Worm (Caenorhabditis elegans): ENCODE measurements around the gene M163.9.

M163.9 gene

ce11 chrX:14469284-14469683 is at the start of gene M163.9:
M163.9 (plus strand) TSS chrX:14469584.
- TF ChIP-seq lin-54 (GFP tag; optimal IDR thresholded peaks at IDR 0.05) (no peak), F52B5.7 (tag; optimal IDR thresholded peaks at IDR 0.05) (no peak), somi-1 (GFP tag; optimal IDR thresholded peaks at IDR 0.05) (no peak), ceh-58 (GFP tag; IDR thresholded peaks at IDR 0.05) (no peak), dpl-1 (GFP tag; optimal IDR thresholded peaks at IDR 0.05) (no peak), D2030.7 (GFP tag; IDR thresholded peaks at IDR 0.05) (no peak), ama-1 (optimal IDR thresholded peaks at IDR 0.05) (no peak), ama-1 (GFP tag; optimal IDR thresholded peaks at IDR 0.05) (no peak), let-607 (tag; optimal IDR thresholded peaks at IDR 0.05) (no peak), repo-1 (tag; optimal IDR thresholded peaks at IDR 0.05) (no peak), nhr-90 (tag; optimal IDR thresholded peaks at IDR 0.05) (no peak), K12H6.12 (tag; optimal IDR thresholded peaks at IDR 0.05) (no peak), athp-1 (tag; optimal IDR thresholded peaks at IDR 0.05) (no peak), ztf-3 (GFP tag; optimal IDR thresholded peaks at IDR 0.05) (no peak)

ce11 chrX:14421529-14421982 is 47.8 kb upstream of the M163.9 start, which contains the start of gene F23D12.2:
F23D12.2 (minus strand) TSS chrX:14421579.
- TF ChIP-seq aptf-2 (GFP tag; conservative IDR thresholded peaks at IDR 0.05) (no peak), atf-7 (tag; optimal IDR thresholded peaks at IDR 0.05) (no peak), efl-1 (GFP tag; optimal IDR thresholded peaks at IDR 0.05) (peak; percentile 53), madf-8 (GFP tag; conservative IDR thresholded peaks at IDR 0.05) (no peak)

DNA sequence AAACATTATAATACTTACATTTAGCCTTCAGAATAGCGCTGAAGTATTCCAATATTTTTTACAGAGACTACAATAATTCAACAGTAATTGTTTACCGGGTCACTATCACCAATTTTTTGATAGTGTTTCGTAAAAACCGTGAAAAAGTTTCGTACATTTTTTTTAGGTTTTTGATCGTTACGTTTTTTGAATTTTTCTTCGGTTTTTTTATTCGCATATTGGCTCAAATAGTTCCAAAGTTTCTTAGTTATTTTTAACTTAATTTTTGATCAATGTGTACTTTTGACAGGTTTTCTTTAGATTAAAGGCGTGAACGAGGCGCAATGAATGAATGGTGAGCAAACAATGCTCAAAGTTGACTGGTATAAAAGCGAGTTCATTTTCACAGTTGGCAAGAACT is 46.3 kb upstream of the M163.9 start, which contains the start of gene fipr-3:
fipr-3 (plus strand) TSS at position 301 of the 400 bp plus-strand sequence.
- TF ChIP-seq sptf-2 (GFP tag; optimal IDR thresholded peaks at IDR 0.05), result no peak
- no peak for TF ChIP-seq ceh-91 (GFP tag; IDR thresholded peaks at IDR 0.05)
- no peak for TF ChIP-seq pbrm-1 (GFP tag; IDR thresholded peaks at IDR 0.05)
- no peak for TF ChIP-seq pha-4 (tag; optimal IDR thresholded peaks at IDR 0.05)
- no peak for TF ChIP-seq F55B11.4 (tag; optimal IDR thresholded peaks at IDR 0.05; ENCODE audit: borderline replicate concordance, insufficient read depth)
- TF ChIP-seq ets-4 (GFP tag; optimal IDR thresholded peaks at IDR 0.05), result no peak
- no peak for TF ChIP-seq lin-35 (GFP tag; optimal IDR thresholded peaks at IDR 0.05)
- no peak for TF ChIP-seq C06A6.2 (GFP tag; conservative IDR thresholded peaks at IDR 0.05)
- TF ChIP-seq lin-40 (tag; optimal IDR thresholded peaks at IDR 0.05), result no peak
- TF ChIP-seq lin-26 (GFP tag; IDR thresholded peaks at IDR 0.05), result no peak
- no peak for TF ChIP-seq rpc-1 (optimal IDR thresholded peaks at IDR 0.05)
- TF ChIP-seq rpc-1 (tag; optimal IDR thresholded peaks at IDR 0.05), result no peak
- no peak for TF ChIP-seq mel-28 (tag; optimal IDR thresholded peaks at IDR 0.05; ENCODE audit: borderline replicate concordance)
- no peak for TF ChIP-seq let-607 (tag; optimal IDR thresholded peaks at IDR 0.05)

- TF ChIP-seq hlh-26 (GFP tag; conservative IDR thresholded peaks at IDR 0.05) (no peak), pbrm-1 (GFP tag; IDR thresholded peaks at IDR 0.05) (no peak), akir-1 (GFP tag; optimal IDR thresholded peaks at IDR 0.05) (no peak), ceh-91 (GFP tag; IDR thresholded peaks at IDR 0.05) (no peak), snpc-4 (GFP tag; optimal IDR thresholded peaks at IDR 0.05) (no peak), snpc-4 (tag; optimal IDR thresholded peaks at IDR 0.05) (peak in 3 of 4 experiments; percentile 40 to 89 (median 88))
Measured at ce11 chrX:14424186-14424585, 45.2 kb upstream of the M163.9 start.

Data from whole organism, young adult.